Worm (Caenorhabditis elegans): ENCODE measurements around the gene F45G2.8.

- TF ChIP-seq lin-39 (tag; optimal IDR thresholded peaks at IDR 0.05): no peak
- no peak for TF ChIP-seq nhr-12 (tag; optimal IDR thresholded peaks at IDR 0.05)
- TF ChIP-seq mdl-1 (tag; optimal IDR thresholded peaks at IDR 0.05): no peak
- TF ChIP-seq ztf-11 (tag; optimal IDR thresholded peaks at IDR 0.05): no peak
- TF ChIP-seq nhr-23 (tag; optimal IDR thresholded peaks at IDR 0.05): no peak
- TF ChIP-seq ama-1 (optimal IDR thresholded peaks at IDR 0.05): no peak
- no peak for TF ChIP-seq mbf-1 (tag; optimal IDR thresholded peaks at IDR 0.05)
Observed at ce11 chrIII:13439415-13439814, 3.9 kb upstream of the F45G2.8 start, which contains the start of gene ciao-2B.
